Worm (Caenorhabditis elegans): ENCODE results near the gene C29A12.22.

- TF ChIP-seq flt-1 (GFP tag; IDR thresholded peaks at IDR 0.05) (no peak), sea-1 (GFP tag; conservative IDR thresholded peaks at IDR 0.05) (no peak), B0310.2 (tag; optimal IDR thresholded peaks at IDR 0.05) (no peak), ama-1 (optimal IDR thresholded peaks at IDR 0.05) (no peak)
These were observed 35.3 kb upstream of the C29A12.22 start, which contains the start of gene D1054.5 for ce11 chrV:10776528-10777055.
